Worm (Caenorhabditis elegans): ENCODE data around the gene nadk-2.
A peak's percentile ranks its signal among the peaks of the same experiment; 100 is the strongest.

The nadk-2 gene

ce11 chrII:12052136-12052535 is 2.8 kb downstream of the nadk-2 start:
- TF ChIP-seq hlh-6 (tag; optimal IDR thresholded peaks at IDR 0.05) (no peak), eyg-1 (tag; optimal IDR thresholded peaks at IDR 0.05) (no peak), nhr-11 (tag; optimal IDR thresholded peaks at IDR 0.05) (no peak), nfya-1 (tag; optimal IDR thresholded peaks at IDR 0.05) (no peak), ceh-31 (tag; optimal IDR thresholded peaks at IDR 0.05) (no peak)

ce11 chrII:12052924-12053323 is 3.5 kb downstream of the nadk-2 start:
- TF ChIP-seq ceh-9 (tag; optimal IDR thresholded peaks at IDR 0.05) (no peak), elt-4 (tag; optimal IDR thresholded peaks at IDR 0.05) (no peak), ceh-18 (tag; optimal IDR thresholded peaks at IDR 0.05) (no peak), pha-2 (tag; optimal IDR thresholded peaks at IDR 0.05) (no peak), rnt-1 (tag; optimal IDR thresholded peaks at IDR 0.05) (no peak), ref-2 (tag; optimal IDR thresholded peaks at IDR 0.05) (no peak)

- no peak for TF ChIP-seq nfya-1 (tag; optimal IDR thresholded peaks at IDR 0.05)
- peak; percentile 9 for TF ChIP-seq elt-2 (tag; optimal IDR thresholded peaks at IDR 0.05)
These were observed 4.1 kb downstream of the nadk-2 start for ce11 chrII:12053486-12053885.

ce11 chrII:12054150-12054549 is 4.8 kb downstream of the nadk-2 start:
- no peak for TF ChIP-seq unc-86 (tag; optimal IDR thresholded peaks at IDR 0.05)
- no peak for TF ChIP-seq unc-3 (GFP tag; conservative IDR thresholded peaks at IDR 0.05)
- no peak for TF ChIP-seq unc-3 (tag; optimal IDR thresholded peaks at IDR 0.05)
- TF ChIP-seq fax-1 (tag; optimal IDR thresholded peaks at IDR 0.05), result no peak
- no peak for TF ChIP-seq nfya-1 (tag; optimal IDR thresholded peaks at IDR 0.05)
- TF ChIP-seq ceh-2 (tag; optimal IDR thresholded peaks at IDR 0.05), result no peak
- TF ChIP-seq K02D7.2 (tag; optimal IDR thresholded peaks at IDR 0.05), result no peak
- TF ChIP-seq sdc-2 (tag; optimal IDR thresholded peaks at IDR 0.05), result no peak
- no peak for TF ChIP-seq tbx-7 (tag; optimal IDR thresholded peaks at IDR 0.05)
- TF ChIP-seq hlh-30 (tag; optimal IDR thresholded peaks at IDR 0.05; ENCODE audit: insufficient read depth), result no peak
- TF ChIP-seq unc-42 (tag; optimal IDR thresholded peaks at IDR 0.05), result no peak

- TF ChIP-seq eyg-1 (tag; optimal IDR thresholded peaks at IDR 0.05) (no peak), unc-86 (tag; optimal IDR thresholded peaks at IDR 0.05) (no peak), fkh-6 (tag; optimal IDR thresholded peaks at IDR 0.05) (no peak), tbx-2 (tag; optimal IDR thresholded peaks at IDR 0.05) (no peak), unc-55 (GFP tag; optimal IDR thresholded peaks at IDR 0.05) (no peak), zip-5 (tag; optimal IDR thresholded peaks at IDR 0.05) (no peak), pha-2 (tag; optimal IDR thresholded peaks at IDR 0.05) (no peak), hlh-30 (tag; optimal IDR thresholded peaks at IDR 0.05; ENCODE audit: insufficient read depth) (no peak), ceh-34 (tag; optimal IDR thresholded peaks at IDR 0.05) (no peak), pag-3 (tag; optimal IDR thresholded peaks at IDR 0.05; ENCODE audit: borderline replicate concordance) (no peak), che-1 (tag; optimal IDR thresholded peaks at IDR 0.05) (no peak), sox-4 (tag; optimal IDR thresholded peaks at IDR 0.05) (no peak), sdc-2 (tag; optimal IDR thresholded peaks at IDR 0.05) (no peak), ceh-31 (tag; optimal IDR thresholded peaks at IDR 0.05) (no peak), ztf-16 (tag; optimal IDR thresholded peaks at IDR 0.05) (no peak), ttx-3 (tag; optimal IDR thresholded peaks at IDR 0.05) (no peak), hlh-13 (GFP tag; optimal IDR thresholded peaks at IDR 0.05) (no peak), syd-9 (tag; optimal IDR thresholded peaks at IDR 0.05) (no peak)
These were observed 5.2 kb downstream of the nadk-2 start for ce11 chrII:12054558-12054957.
